Fruit fly (Drosophila melanogaster): ENCODE data around the gene CG42729.

CG42729 gene

dm6 chr3L:15514405-15514804 is 12.9 kb downstream of the CG42729 start (continued):
- TF ChIP-seq chinmo (GFP tag; IDR thresholded peaks at IDR 0.05; ENCODE audit: partially characterized antibody) (peak; percentile 82; the same call in 3 of the 4 replicates), grn (GFP tag; optimal IDR thresholded peaks at IDR 0.05) (peak; percentile 22), seq (GFP tag; IDR thresholded peaks at IDR 0.05) (no peak; the same call in 1 of the 2 replicates), CG7987 (GFP tag; optimal IDR thresholded peaks at IDR 0.05) (peak; percentile 58), bigmax (GFP tag; optimal IDR thresholded peaks at IDR 0.05) (no peak), CG1233 (GFP tag; optimal IDR thresholded peaks at IDR 0.05) (peak; percentile 3), chn (GFP tag; optimal IDR thresholded peaks at IDR 0.05) (peak; percentile 84), CG9817 (tag; optimal IDR thresholded peaks at IDR 0.05) (no peak), onecut (GFP tag; IDR thresholded peaks at IDR 0.05) (no peak)

dm6 chr3L:15513726-15514125 is 13.6 kb downstream of the CG42729 start:
- TF ChIP-seq CG2889 (GFP tag; IDR thresholded peaks at IDR 0.05), result no peak
- TF ChIP-seq CG32767 (GFP tag; IDR thresholded peaks at IDR 0.05), result no peak
- no peak for TF ChIP-seq Eip74EF (GFP tag; optimal IDR thresholded peaks at IDR 0.05)
- TF ChIP-seq exex (tag; optimal IDR thresholded peaks at IDR 0.05), result peak; percentile 49

- TF ChIP-seq YL-1 (GFP tag; optimal IDR thresholded peaks at IDR 0.05), result no peak
- TF ChIP-seq ATbp (GFP tag; optimal IDR thresholded peaks at IDR 0.05), result no peak
- no peak for TF ChIP-seq Sry-δ (GFP tag; optimal IDR thresholded peaks at IDR 0.05)
- TF ChIP-seq CG1647 (GFP tag; optimal IDR thresholded peaks at IDR 0.05), result no peak
- TF ChIP-seq Optix (GFP tag; IDR thresholded peaks at IDR 0.05), result no peak
- no peak for TF ChIP-seq CG18476 (GFP tag; optimal IDR thresholded peaks at IDR 0.05)
Observed at dm6 chr3L:15513264-15513663, 14.1 kb downstream of the CG42729 start.

dm6 chr3L:15511688-15512250 is 15.5 kb downstream of the CG42729 start:
- no peak for TF ChIP-seq Abd-B (GFP tag; optimal IDR thresholded peaks at IDR 0.05)
- TF ChIP-seq crp (GFP tag; optimal IDR thresholded peaks at IDR 0.05), result peak in 1 of 2 experiments; percentile 75
- peak; percentile 64 for TF ChIP-seq nom (GFP tag; optimal IDR thresholded peaks at IDR 0.05)
- TF ChIP-seq CG4707 (GFP tag; optimal IDR thresholded peaks at IDR 0.05), result no peak
- TF ChIP-seq lbe (GFP tag; optimal IDR thresholded peaks at IDR 0.05), result peak; percentile 14
- TF ChIP-seq corto (GFP tag; optimal IDR thresholded peaks at IDR 0.05), result peak; percentile 50
- peak; percentile 47 for TF ChIP-seq Blimp-1 (GFP tag; optimal IDR thresholded peaks at IDR 0.05)
- TF ChIP-seq CG2712 (tag; optimal IDR thresholded peaks at IDR 0.05), result peak; percentile 13
- peak; percentile 10 to 68 for TF ChIP-seq Trl (optimal IDR thresholded peaks at IDR 0.05)
- TF ChIP-seq Trl (GFP tag; optimal IDR thresholded peaks at IDR 0.05), result no peak
- TF ChIP-seq CG13894 (tag; optimal IDR thresholded peaks at IDR 0.05), result no peak
- peak in 1 of 2 experiments; percentile 61 for TF ChIP-seq tll (GFP tag; optimal IDR thresholded peaks at IDR 0.05)
- peak; percentile 32 for TF ChIP-seq CG15479 (GFP tag; optimal IDR thresholded peaks at IDR 0.05)
- TF ChIP-seq chinmo (GFP tag; IDR thresholded peaks at IDR 0.05; ENCODE audit: partially characterized antibody), result 0 out of 4 replicates have a peak, but pooled peaks have one; percentile 48
- TF ChIP-seq CG17385 (GFP tag; optimal IDR thresholded peaks at IDR 0.05), result peak; percentile 81
- TF ChIP-seq CG15514 (GFP tag; optimal IDR thresholded peaks at IDR 0.05), result peak; percentile 60
- peak; percentile 26 for TF ChIP-seq CG14710 (tag; optimal IDR thresholded peaks at IDR 0.05)
- TF ChIP-seq lmd (GFP tag; IDR thresholded peaks at IDR 0.05), result no peak
- TF ChIP-seq Atf6 (GFP tag; IDR thresholded peaks at IDR 0.05), result no peak
- TF ChIP-seq ac (GFP tag; optimal IDR thresholded peaks at IDR 0.05), result peak; percentile 58
- TF ChIP-seq zen (tag; optimal IDR thresholded peaks at IDR 0.05), result no peak
- TF ChIP-seq Hmr (GFP tag; optimal IDR thresholded peaks at IDR 0.05), result no peak

All from whole organism, embryonic.